Fruit fly (Drosophila melanogaster): Measurements from ENCODE around the gene CG46412.

- no peak for TF ChIP-seq CG8478 (optimal IDR thresholded peaks at IDR 0.05)
- TF ChIP-seq CTCF (optimal IDR thresholded peaks at IDR 0.05): no peak
These were observed 17.0 kb upstream of the CG46412 start, which contains the start of gene CG43391 for dm6 chr3L:11580919-11581318.
